Fruit fly (Drosophila melanogaster) whole organism, embryonic: ENCODE measurements around the gene CG34290.

Experiments
- Antp ChIP-seq: fragments of 200-800 bp; sonication (Bioruptor generic); optimal IDR thresholded peaks from 3 replicates; lab custom pipeline; 2016; ENCODE audit warnings: missing biosample characterization, missing genetic modification characterization
- BEAF-32 ChIP-seq: fragments of 200-800 bp; sonication (Bioruptor generic); optimal IDR thresholded peaks from 3 replicates; lab custom pipeline; 2017; ENCODE audit warnings: missing biosample characterization, missing genetic modification characterization, mild to moderate bottlenecking, moderate library complexity, missing genetic modification reagents
- CG11456 ChIP-seq: fragments of 200-800 bp; sonication (Bioruptor generic); IDR thresholded peaks from 3 replicates; pipeline ENCODE4 v1.3.6; 2022; ENCODE audit warnings: missing biosample characterization, missing genetic modification characterization
- CG11504 ChIP-seq: fragments of 200-800 bp; sonication (Bioruptor generic); optimal IDR thresholded peaks from 3 replicates; lab custom pipeline; 2019; ENCODE audit warnings: missing biosample characterization, mild to moderate bottlenecking, missing genetic modification characterization, moderate library complexity
- CG12299 ChIP-seq: fragments of 200-800 bp; sonication (Bioruptor generic); optimal IDR thresholded peaks from 2 replicates; lab custom pipeline; 2018; ENCODE audit warnings: missing biosample characterization, mild to moderate bottlenecking, missing genetic modification characterization
- CG12659 ChIP-seq: fragments of 200-800 bp; sonication (Bioruptor generic); optimal IDR thresholded peaks from 3 replicates; lab custom pipeline; 2017; ENCODE audit warnings: mild to moderate bottlenecking, missing biosample characterization, missing genetic modification reagents, missing genetic modification characterization
- CG12769 ChIP-seq: fragments of 200-800 bp; sonication (Bioruptor generic); optimal IDR thresholded peaks from 2 replicates; lab custom pipeline; 2019; ENCODE audit warnings: missing biosample characterization, mild to moderate bottlenecking, missing genetic modification characterization, moderate library complexity
- CG1602 ChIP-seq: fragments of 200-800 bp; sonication (Bioruptor generic); optimal IDR thresholded peaks from 3 replicates; lab custom pipeline; 2016; ENCODE audit warnings: missing biosample characterization, missing genetic modification characterization
- CG1647 ChIP-seq: fragments of 200-800 bp; sonication (Bioruptor generic); optimal IDR thresholded peaks from 3 replicates; lab custom pipeline; 2016; ENCODE audit warnings: missing biosample characterization, missing genetic modification characterization
- CG16779 ChIP-seq: fragments of 200-800 bp; sonication (Bioruptor generic); IDR thresholded peaks from 2 replicates; pipeline ENCODE4 v1.3.6; 2022; ENCODE audit warnings: missing biosample characterization, missing genetic modification characterization
- CG2875 ChIP-seq: fragments of 200-800 bp; sonication (Bioruptor generic); optimal IDR thresholded peaks from 2 replicates; lab custom pipeline; 2017; ENCODE audit warnings: missing biosample characterization, mild to moderate bottlenecking, missing genetic modification characterization, missing genetic modification reagents
- CG3163 ChIP-seq: fragments of 200-800 bp; sonication (Bioruptor generic); optimal IDR thresholded peaks from 3 replicates; lab custom pipeline; 2016; ENCODE audit warnings: missing biosample characterization, missing genetic modification characterization
- CG34422 ChIP-seq: fragments of 200-800 bp; sonication (Bioruptor generic); IDR thresholded peaks from 3 replicates; pipeline ENCODE4 v1.3.6; 2022; ENCODE audit warnings: missing biosample characterization, missing genetic modification characterization
- CG4707 ChIP-seq: fragments of 200-800 bp; sonication (Bioruptor generic); optimal IDR thresholded peaks from 2 replicates; lab custom pipeline; 2018; ENCODE audit warnings: missing biosample characterization, mild to moderate bottlenecking, missing genetic modification characterization, moderate library complexity
- CG5180 ChIP-seq: fragments of 200-800 bp; sonication (Bioruptor generic); optimal IDR thresholded peaks from 3 replicates; lab custom pipeline; 2017; ENCODE audit warnings: missing biosample characterization, missing genetic modification characterization, mild to moderate bottlenecking, moderate library complexity, missing genetic modification reagents
- CG6175 ChIP-seq: fragments of 200-800 bp; sonication (Bioruptor generic); IDR thresholded peaks from 3 replicates; pipeline ENCODE4 v1.3.6; 2022; ENCODE audit warnings: missing biosample characterization, missing genetic modification characterization
- CG8290 ChIP-seq, 3 experiments: fragments of 200-800 bp; sonication (Bioruptor generic); optimal IDR thresholded peaks; 2 replicates each; lab custom pipeline; 2016 to 2019; ENCODE audit warnings: missing biosample characterization in 3 of 3, missing genetic modification characterization in 3 of 3, mild to moderate bottlenecking in 2 of 3, moderate library complexity in 1 of 3
- D19A ChIP-seq: fragments of 200-800 bp; optimal IDR thresholded peaks from 3 replicates; lab custom pipeline; 2019; ENCODE audit warnings: missing biosample characterization, mild to moderate bottlenecking, missing genetic modification characterization, moderate library complexity
- Deaf1 ChIP-seq: fragments of 200-800 bp; optimal IDR thresholded peaks from 3 replicates; lab custom pipeline; 2019; ENCODE audit warnings: missing biosample characterization, mild to moderate bottlenecking, missing genetic modification characterization, moderate library complexity
- Drgx ChIP-seq: fragments of 200-800 bp; sonication (Bioruptor generic); IDR thresholded peaks from 2 replicates; pipeline ENCODE4 v1.3.6; 2022; ENCODE audit warnings: missing biosample characterization, missing genetic modification characterization
- Fer1 ChIP-seq: fragments of 200-800 bp; sonication (Bioruptor generic); optimal IDR thresholded peaks from 2 replicates; lab custom pipeline; 2017; ENCODE audit warnings: missing biosample characterization, mild to moderate bottlenecking, missing genetic modification characterization
- Fer2 ChIP-seq: fragments of 200-800 bp; sonication (Bioruptor generic); optimal IDR thresholded peaks from 2 replicates; lab custom pipeline; 2018; ENCODE audit warnings: missing biosample characterization, mild to moderate bottlenecking, missing genetic modification characterization, moderate library complexity
- Hmr ChIP-seq: fragments of 200-800 bp; sonication (Bioruptor generic); optimal IDR thresholded peaks from 3 replicates; lab custom pipeline; 2017; ENCODE audit warnings: mild to moderate bottlenecking, missing biosample characterization, missing genetic modification reagents, missing genetic modification characterization
- Hr39 ChIP-seq: fragments of >200 bp; optimal IDR thresholded peaks from 2 replicates; lab custom pipeline; 2017
- Jarid2 ChIP-seq: fragments of 200-800 bp; sonication (Bioruptor generic); optimal IDR thresholded peaks from 3 replicates; lab custom pipeline; 2017; ENCODE audit warnings: mild to moderate bottlenecking, missing biosample characterization, missing genetic modification reagents, missing genetic modification characterization
- Med ChIP-seq: fragments of 200-800 bp; sonication (Bioruptor generic); peaks from one replicate; lab custom pipeline; 2016; ENCODE audit warnings: missing biosample characterization, missing genetic modification characterization, mild to moderate bottlenecking, inconsistent platforms, moderate library complexity
- Rfx ChIP-seq: fragments of 200-800 bp; sonication (Bioruptor generic); IDR thresholded peaks from 2 replicates; pipeline ENCODE4 v1.3.6; 2022; ENCODE audit warnings: missing biosample characterization, missing genetic modification characterization
- abd-A ChIP-seq: fragments of 200-800 bp; sonication (Bioruptor generic); optimal IDR thresholded peaks from 3 replicates; lab custom pipeline; 2019; ENCODE audit warnings: missing biosample characterization, mild to moderate bottlenecking, missing genetic modification characterization, moderate library complexity
- al ChIP-seq: fragments of 200-800 bp; sonication (Bioruptor generic); IDR thresholded peaks from 2 replicates; pipeline ENCODE4 v1.3.6; 2022; ENCODE audit warnings: missing biosample characterization, missing genetic modification characterization
- cg ChIP-seq: fragments of 200-800 bp; sonication (Bioruptor generic); optimal IDR thresholded peaks from 3 replicates; lab custom pipeline; 2019; ENCODE audit warnings: missing biosample characterization, mild to moderate bottlenecking, missing genetic modification characterization, moderate library complexity
- chinmo ChIP-seq: fragments of 200-800 bp; sonication (Bioruptor generic); IDR thresholded peaks from 4 replicates; pipeline ENCODE4 v1.3.6; 2022; ENCODE audit warnings: missing biosample characterization, missing genetic modification characterization; ENCODE audit not compliant: partially characterized antibody
- crol ChIP-seq: fragments of 200-800 bp; sonication (Bioruptor generic); IDR thresholded peaks from 2 replicates; pipeline ENCODE4 v1.3.6; 2022; ENCODE audit warnings: missing biosample characterization, missing genetic modification characterization
- grn ChIP-seq: fragments of 200-800 bp; sonication (Bioruptor generic); optimal IDR thresholded peaks from 3 replicates; lab custom pipeline; 2017; ENCODE audit warnings: missing biosample characterization, missing genetic modification characterization
- inv ChIP-seq: fragments of 200-800 bp; sonication (Bioruptor generic); IDR thresholded peaks from 2 replicates; pipeline ENCODE4 v1.3.6; 2022; ENCODE audit warnings: missing biosample characterization, missing genetic modification characterization; ENCODE audit not compliant: partially characterized antibody
- lab ChIP-seq: fragments of 200-800 bp; sonication (Bioruptor generic); optimal IDR thresholded peaks from 3 replicates; lab custom pipeline; 2017; ENCODE audit warnings: missing biosample characterization, missing genetic modification characterization, mild to moderate bottlenecking, moderate library complexity, missing genetic modification reagents
- lmd ChIP-seq: fragments of 200-800 bp; sonication (Bioruptor generic); IDR thresholded peaks from 2 replicates; pipeline ENCODE4 v1.3.6; 2022; ENCODE audit warnings: missing biosample characterization, missing genetic modification characterization
- pan ChIP-seq, 4 experiments: fragments of >200 bp in 3 of 4; fragments of 200-800 bp in 1 of 4; sonication (Bioruptor generic) in 1 of 4; optimal IDR thresholded peaks in 3 of 4; IDR thresholded peaks in 1 of 4; 2 replicates each; pipeline versions ENCODE4 v1.3.6 to Lab custom; 2017 to 2022; ENCODE audit warnings: missing biosample characterization in 2 of 4, missing genetic modification characterization in 2 of 4, mixed read lengths in 1 of 4
- pum ChIP-seq: fragments of 200-800 bp; sonication (Bioruptor generic); optimal IDR thresholded peaks from 2 replicates; lab custom pipeline; 2016; ENCODE audit warnings: missing biosample characterization, missing genetic modification characterization
- rib ChIP-seq: fragments of 200-800 bp; sonication (Bioruptor generic); IDR thresholded peaks from 2 replicates; pipeline ENCODE4 v1.3.6; 2022; ENCODE audit warnings: missing biosample characterization, missing genetic modification characterization
- sd ChIP-seq: fragments of 200-800 bp; sonication (Bioruptor generic); optimal IDR thresholded peaks from 3 replicates; lab custom pipeline; 2018; ENCODE audit warnings: missing biosample characterization, mild to moderate bottlenecking, missing genetic modification characterization, moderate library complexity
- sens ChIP-seq: fragments of 200-800 bp; sonication (Bioruptor generic); peaks from one replicate; lab custom pipeline; 2016; ENCODE audit warnings: missing biosample characterization, missing genetic modification characterization
- sob ChIP-seq: fragments of 200-800 bp; sonication (Bioruptor generic); IDR thresholded peaks from 2 replicates; pipeline ENCODE4 v1.3.6; 2022; ENCODE audit warnings: missing biosample characterization, missing genetic modification characterization
- sug ChIP-seq: fragments of 200-800 bp; optimal IDR thresholded peaks from 2 replicates; lab custom pipeline; 2019; ENCODE audit warnings: missing biosample characterization, mild to moderate bottlenecking, missing genetic modification characterization, moderate library complexity
- twi ChIP-seq: fragments of 200-800 bp; optimal IDR thresholded peaks from 2 replicates; lab custom pipeline; 2019; ENCODE audit warnings: missing biosample characterization, mild to moderate bottlenecking, missing genetic modification characterization, moderate library complexity
- vvl ChIP-seq: fragments of 200-800 bp; sonication (Bioruptor generic); IDR thresholded peaks from 2 replicates; pipeline ENCODE4 v1.3.6; 2022; ENCODE audit warnings: missing biosample characterization, missing genetic modification characterization
- zfh1 ChIP-seq: fragments of 200-800 bp; sonication (Bioruptor generic); IDR thresholded peaks from 3 replicates; pipeline ENCODE4 v1.3.6; 2022; ENCODE audit warnings: missing biosample characterization, missing genetic modification characterization

CG34290 gene

DNA sequence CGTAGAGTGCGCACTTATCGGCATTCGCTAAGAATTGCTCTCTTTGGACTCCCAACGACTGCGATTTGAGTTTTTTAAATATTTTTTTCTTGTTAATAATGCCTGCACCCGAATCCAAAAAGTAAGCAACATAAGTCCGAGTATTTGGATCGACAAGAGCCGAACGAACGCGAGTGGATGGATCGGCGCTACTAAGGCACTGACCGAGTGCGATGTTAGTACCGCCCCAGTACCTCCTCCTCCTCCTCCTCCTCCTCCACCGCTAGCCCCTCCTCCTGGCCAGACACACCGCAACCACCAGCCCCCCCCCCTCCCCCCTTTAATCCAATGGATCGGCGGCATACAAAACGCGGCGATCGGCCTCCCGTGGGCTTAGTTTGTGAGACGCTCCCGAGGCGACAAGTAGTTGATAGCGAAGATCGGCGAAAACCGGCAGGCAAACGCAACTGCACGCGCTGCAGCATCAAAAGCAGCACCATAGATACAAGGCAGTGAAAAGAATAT, 6.0 kb downstream of the CG34290 start, which contains the start of gene CG6356 (continued):
- TF ChIP-seq vvl (GFP tag; lab: Robert Waterston, UW), result peak; percentile 58
- TF ChIP-seq CG3163, result no peak
- peak; percentile 54 for TF ChIP-seq Drgx (GFP tag; lab: Robert Waterston, UW)
- 0 out of 3 replicates have a peak, but pooled peaks have one; percentile 23 for TF ChIP-seq CG6175
- TF ChIP-seq inv (GFP tag; lab: Robert Waterston, UW), result 0 out of 2 replicates have a peak, but pooled peaks have one; percentile 16
- no peak for TF ChIP-seq Antp (GFP tag; lab: Kevin White, UChicago)
- TF ChIP-seq sob (GFP tag; lab: Robert Waterston, UW), result peak; percentile 31; the same call in 1 of the 2 replicates
- peak; percentile 57; the same call in 1 of the 2 replicates for TF ChIP-seq rib (GFP tag; lab: Robert Waterston, UW)
- peak; percentile 99 for TF ChIP-seq crol (GFP tag; lab: Robert Waterston, UW)
- TF ChIP-seq CG2875 (GFP tag; lab: Kevin White, UChicago), result peak; percentile 26
- TF ChIP-seq CG11504 (tag; lab: Kevin White, UChicago), result peak; percentile 44
- TF ChIP-seq Deaf1 (tag; lab: Kevin White, UChicago), result peak; percentile 96
- TF ChIP-seq CG11456 (GFP tag; lab: Robert Waterston, UW), result peak; percentile 69; the same call in 1 of the 3 replicates
- peak; percentile 37 for TF ChIP-seq Rfx (GFP tag; lab: Robert Waterston, UW)
- TF ChIP-seq pum (GFP tag; lab: Kevin White, UChicago), result no peak
- peak; percentile 58 for TF ChIP-seq sug (tag; lab: Kevin White, UChicago)
- TF ChIP-seq CG16779, result 0 out of 2 replicates have a peak, but pooled peaks have one; percentile 11
- TF ChIP-seq Jarid2 (GFP tag; lab: Kevin White, UChicago), result peak; percentile 57
- no peak for TF ChIP-seq pan (optimal IDR thresholded peaks at IDR 0.05; lab: Kevin White, UChicago)
- no peak for TF ChIP-seq pan (GFP tag; optimal IDR thresholded peaks at IDR 0.05 in 1 of 2, IDR thresholded peaks at IDR 0.05 in 1 of 2)
- no peak for TF ChIP-seq CG4707
- no peak for TF ChIP-seq BEAF-32
- TF ChIP-seq Hr39 (lab: Kevin White, UChicago), result peak; percentile 66
- TF ChIP-seq CG12769 (tag; lab: Kevin White, UChicago), result peak; percentile 70
- peak; percentile 14 for TF ChIP-seq lab (GFP tag; lab: Kevin White, UChicago)
- no peak for TF ChIP-seq CG1647
- TF ChIP-seq Fer2 (tag; lab: Kevin White, UChicago), result no peak
- TF ChIP-seq al (GFP tag; lab: Robert Waterston, UW), result no peak
- TF ChIP-seq CG34422 (GFP tag; lab: Robert Waterston, UW), result peak; percentile 64; the same call in 1 of the 3 replicates
- peak; percentile 9; the same call in 1 of the 2 replicates for TF ChIP-seq lmd (GFP tag; lab: Robert Waterston, UW)
- TF ChIP-seq Fer1 (GFP tag; lab: Kevin White, UChicago), result no peak
- no peak for TF ChIP-seq Hmr (GFP tag; lab: Kevin White, UChicago)
- TF ChIP-seq chinmo (GFP tag; lab: Robert Waterston, UW), result 0 out of 4 replicates have a peak, but pooled peaks have one; percentile 49
- TF ChIP-seq CG8290 (GFP tag; optimal IDR thresholded peaks at IDR 0.05; lab: Kevin White, UChicago), result no peak
- TF ChIP-seq CG8290 (tag; optimal IDR thresholded peaks at IDR 0.05; lab: Kevin White, UChicago), result peak in 1 of 2 experiments; percentile 52
- TF ChIP-seq, all 482 proteins: peak for 39

DNA sequence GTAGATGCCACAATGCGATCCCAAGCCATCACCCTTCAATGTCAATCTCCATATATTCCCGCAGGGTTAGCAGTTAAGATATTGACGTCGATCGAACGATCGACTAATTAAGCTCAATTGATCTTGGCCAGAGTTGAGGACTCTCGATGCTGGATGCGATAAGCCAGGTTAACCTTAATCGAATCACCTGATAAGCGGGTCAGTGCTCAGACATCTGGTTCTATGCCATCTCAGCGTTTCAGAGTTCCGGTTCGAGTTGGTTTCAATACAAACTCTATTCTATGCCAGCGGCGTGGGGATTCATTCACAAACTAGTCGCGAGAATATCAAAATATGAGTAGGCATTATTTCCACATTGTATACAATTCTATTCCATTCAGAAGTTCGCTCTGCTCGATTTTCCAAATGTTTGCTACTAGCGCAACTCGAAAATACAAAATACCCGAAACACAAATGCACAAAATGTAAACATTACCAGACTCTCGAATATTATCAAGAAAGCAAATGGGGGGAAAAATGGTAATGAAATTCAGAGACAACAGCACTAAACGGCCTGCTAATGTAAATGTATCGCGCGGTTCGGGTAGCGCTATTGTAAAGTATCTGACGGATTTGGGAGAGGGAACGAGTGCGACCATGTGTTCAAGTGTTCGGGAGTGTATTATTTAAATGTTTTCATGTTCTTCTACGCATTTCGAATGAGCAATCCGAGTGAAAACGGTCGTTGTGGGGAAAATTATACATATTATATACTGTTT, 6.9 kb downstream of the CG34290 start:
- peak; percentile 48 for TF ChIP-seq sd
- peak; percentile 78 for TF ChIP-seq CG12769 (tag; lab: Kevin White, UChicago)
- peak; percentile 22 for TF ChIP-seq sug (tag; lab: Kevin White, UChicago)
- no peak for TF ChIP-seq CG12299 (tag; lab: Kevin White, UChicago)
- peak; percentile 34 for TF ChIP-seq D19A (tag; lab: Kevin White, UChicago)
- peak; percentile 78 for TF ChIP-seq vvl (GFP tag; lab: Robert Waterston, UW)
- 0 out of 3 replicates have a peak, but pooled peaks have one; percentile 27 for TF ChIP-seq zfh1 (GFP tag; lab: Robert Waterston, UW)
- TF ChIP-seq CG12659 (GFP tag; lab: Kevin White, UChicago), result no peak
- TF ChIP-seq Med (GFP tag; lab: Kevin White, UChicago), result no peak
- peak; percentile 10 for TF ChIP-seq sens (GFP tag; lab: Kevin White, UChicago)
- no peak for TF ChIP-seq CG5180 (GFP tag; lab: Kevin White, UChicago)
- TF ChIP-seq CG34422 (GFP tag; lab: Robert Waterston, UW), result no peak
- TF ChIP-seq CG1602 (GFP tag; lab: Kevin White, UChicago), result no peak
- TF ChIP-seq grn, result peak; percentile 15
- TF ChIP-seq cg (GFP tag; lab: Kevin White, UChicago), result peak; percentile 23
- TF ChIP-seq abd-A (tag; lab: Kevin White, UChicago), result peak; percentile 60
- TF ChIP-seq twi (tag; lab: Kevin White, UChicago), result peak; percentile 87
